Worm (Caenorhabditis elegans) whole organism, L4 larva: ENCODE results near the gene cyk-1.
A peak's percentile ranks its signal among the peaks of the same experiment; 100 is the strongest.

ENCODE experiments used
- F10B5.3 ChIP-seq: sonication (generic microtip); optimal IDR thresholded peaks from 2 replicates; lab custom pipeline; 2016; ENCODE audit warnings: mild to moderate bottlenecking, missing genetic modification characterization, missing compliant biosample characterization
- F26F4.8 ChIP-seq: fragments of 200-800 bp; sonication (Bioruptor generic); conservative IDR thresholded peaks from 2 replicates; pipeline ENCODE4 v1.3.6; 2022; ENCODE audit warnings: missing genetic modification characterization, missing compliant biosample characterization
- F37D6.2 ChIP-seq: sonication (generic microtip); optimal IDR thresholded peaks from 2 replicates; lab custom pipeline; 2016; ENCODE audit warnings: mild to moderate bottlenecking, missing genetic modification characterization, missing compliant biosample characterization
- F44E2.7 ChIP-seq: fragments of 200-800 bp; sonication (Bioruptor generic); IDR thresholded peaks from 2 replicates; pipeline ENCODE4 v2.1.2; 2022; ENCODE audit warnings: missing genetic modification characterization, missing compliant biosample characterization
- R02D3.7 ChIP-seq: fragments of 150-350 bp; sonication (generic microtip); optimal IDR thresholded peaks from 3 replicates; lab custom pipeline; 2014; ENCODE audit warnings: missing biosample characterization, missing genetic modification characterization
- Y75B8A.6 ChIP-seq: fragments of 200-800 bp; sonication (Bioruptor generic); IDR thresholded peaks from 2 replicates; pipeline ENCODE4 v1.3.6; 2022; ENCODE audit warnings: missing genetic modification reagents, missing genetic modification characterization, missing compliant biosample characterization
- aha-1 ChIP-seq: fragments of 150-350 bp; peaks from one replicate; lab custom pipeline; 2014; ENCODE audit warnings: missing biosample characterization, missing genetic modification characterization
- ama-1 ChIP-seq: fragments of 150-350 bp; optimal IDR thresholded peaks from 2 replicates; lab custom pipeline; 2014; ENCODE audit warnings: inconsistent platforms, mixed read lengths
- arid-1 ChIP-seq: fragments of 200-800 bp; sonication (Bioruptor generic); conservative IDR thresholded peaks from 2 replicates; pipeline ENCODE4 v1.3.6; 2022; ENCODE audit warnings: missing genetic modification reagents, missing genetic modification characterization, missing compliant biosample characterization
- attf-4 ChIP-seq: sonication (generic microtip); optimal IDR thresholded peaks from 3 replicates; lab custom pipeline; 2017; ENCODE audit warnings: missing biosample characterization, missing genetic modification characterization
- ceh-32 ChIP-seq: sonication (generic microtip); optimal IDR thresholded peaks from 2 replicates; lab custom pipeline; 2016; ENCODE audit warnings: mild to moderate bottlenecking, missing genetic modification characterization, missing compliant biosample characterization; ENCODE audit not compliant: poor library complexity
- ceh-62 ChIP-seq: sonication (generic microtip); optimal IDR thresholded peaks from 2 replicates; lab custom pipeline; 2017; ENCODE audit warnings: missing biosample characterization, missing genetic modification characterization
- ceh-82 ChIP-seq: sonication (generic microtip); optimal IDR thresholded peaks from 2 replicates; lab custom pipeline; 2017; ENCODE audit warnings: missing biosample characterization, missing genetic modification characterization
- daf-12 ChIP-seq: fragments of 150-350 bp; optimal IDR thresholded peaks from 2 replicates; lab custom pipeline; 2014; ENCODE audit warnings: missing biosample characterization, missing genetic modification reagents, missing genetic modification characterization
- daf-19 ChIP-seq: fragments of 200-800 bp; sonication (Bioruptor generic); conservative IDR thresholded peaks from 2 replicates; pipeline ENCODE4 v1.3.6; 2022; ENCODE audit warnings: missing genetic modification characterization, missing compliant biosample characterization
- daf-8 ChIP-seq: fragments of 200-800 bp; sonication (Bioruptor generic); IDR thresholded peaks from 2 replicates; pipeline ENCODE4 v1.3.6; 2022; ENCODE audit warnings: missing genetic modification characterization, missing compliant biosample characterization
- dmd-9 ChIP-seq: fragments of 200-800 bp; sonication (Bioruptor generic); IDR thresholded peaks from 2 replicates; pipeline ENCODE4 v1.3.6; 2022; ENCODE audit warnings: missing genetic modification reagents, missing genetic modification characterization, missing compliant biosample characterization
- dpl-1 ChIP-seq: fragments of 150-350 bp; optimal IDR thresholded peaks from 2 replicates; lab custom pipeline; 2014; ENCODE audit warnings: missing biosample characterization, missing genetic modification reagents, missing genetic modification characterization
- dve-1 ChIP-seq: sonication (generic microtip); optimal IDR thresholded peaks from 2 replicates; lab custom pipeline; 2017; ENCODE audit warnings: antibody characterized with exemption, mild to moderate bottlenecking, missing genetic modification characterization, missing compliant biosample characterization; ENCODE audit not compliant: insufficient read depth
- egl-43 ChIP-seq: fragments of 200-800 bp; sonication (Bioruptor generic); IDR thresholded peaks from 2 replicates; pipeline ENCODE4 v1.3.6; 2022; ENCODE audit warnings: missing genetic modification reagents, missing genetic modification characterization, missing compliant biosample characterization
- fkh-10 ChIP-seq: fragments of 150-350 bp; optimal IDR thresholded peaks from 2 replicates; lab custom pipeline; 2014; ENCODE audit warnings: missing biosample characterization, missing genetic modification reagents, missing genetic modification characterization
- gei-8 ChIP-seq: fragments of 200-800 bp; sonication (Bioruptor generic); optimal IDR thresholded peaks from 2 replicates; lab custom pipeline; 2018; ENCODE audit warnings: mild to moderate bottlenecking, missing genetic modification characterization, missing compliant biosample characterization
- hlh-11 ChIP-seq: fragments of 200-800 bp; sonication (Bioruptor generic); optimal IDR thresholded peaks from 2 replicates; lab custom pipeline; 2018; ENCODE audit warnings: mild to moderate bottlenecking, missing genetic modification characterization, missing compliant biosample characterization
- jun-1 ChIP-seq: fragments of 150-350 bp; optimal IDR thresholded peaks from 2 replicates; lab custom pipeline; 2014; ENCODE audit warnings: missing biosample characterization, missing genetic modification reagents, missing genetic modification characterization
- lin-13 ChIP-seq: fragments of 150-350 bp; optimal IDR thresholded peaks from 2 replicates; lab custom pipeline; 2014; ENCODE audit warnings: missing biosample characterization, missing genetic modification reagents, missing genetic modification characterization
- lin-15B ChIP-seq: fragments of 150-350 bp; sonication (generic microtip); optimal IDR thresholded peaks from 3 replicates; lab custom pipeline; 2014; ENCODE audit warnings: missing biosample characterization, missing genetic modification characterization
- lin-38 ChIP-seq: fragments of 200-800 bp; sonication (Bioruptor generic); IDR thresholded peaks from 2 replicates; pipeline ENCODE4 v1.3.6; 2022; ENCODE audit warnings: missing genetic modification reagents, missing genetic modification characterization, missing compliant biosample characterization
- madf-9 ChIP-seq: fragments of 200-800 bp; sonication (Bioruptor generic); conservative IDR thresholded peaks from 2 replicates; pipeline ENCODE4 v1.3.6; 2022; ENCODE audit warnings: missing genetic modification reagents, missing genetic modification characterization, missing compliant biosample characterization
- mdt-29 ChIP-seq: fragments of 200-800 bp; sonication (Bioruptor generic); IDR thresholded peaks from 2 replicates; pipeline ENCODE4 v1.3.6; 2022; ENCODE audit warnings: missing genetic modification reagents, missing genetic modification characterization, missing compliant biosample characterization
- mep-1 ChIP-seq: fragments of 150-350 bp; sonication (generic microtip); optimal IDR thresholded peaks from 3 replicates; lab custom pipeline; 2014; ENCODE audit warnings: missing biosample characterization, missing genetic modification characterization
- mes-2 ChIP-seq: sonication (generic microtip); optimal IDR thresholded peaks from 2 replicates; lab custom pipeline; 2016; ENCODE audit warnings: missing genotype, mild to moderate bottlenecking, missing genetic modification characterization, missing compliant biosample characterization; ENCODE audit not compliant: poor library complexity, severe bottlenecking
- mxl-2 ChIP-seq: fragments of 200-800 bp; sonication (Bioruptor generic); conservative IDR thresholded peaks from 2 replicates; pipeline ENCODE4 v1.3.6; 2022; ENCODE audit warnings: missing genetic modification reagents, missing genetic modification characterization, missing compliant biosample characterization
- mxl-3 ChIP-seq: fragments of 200-800 bp; sonication (Bioruptor generic); optimal IDR thresholded peaks from 2 replicates; lab custom pipeline; 2018; ENCODE audit warnings: mild to moderate bottlenecking, missing genetic modification characterization, missing compliant biosample characterization
- nhr-102 ChIP-seq: sonication (generic microtip); optimal IDR thresholded peaks from 2 replicates; lab custom pipeline; 2016; ENCODE audit warnings: mild to moderate bottlenecking, missing genetic modification characterization, moderate library complexity, missing compliant biosample characterization
- nhr-28 ChIP-seq: fragments of 150-350 bp; optimal IDR thresholded peaks from 2 replicates; lab custom pipeline; 2014; ENCODE audit warnings: missing biosample characterization, missing genetic modification characterization
- nhr-41 ChIP-seq: fragments of 200-800 bp; sonication (Bioruptor generic); IDR thresholded peaks from 2 replicates; pipeline ENCODE4 v1.3.6; 2022; ENCODE audit warnings: missing genetic modification reagents, missing genetic modification characterization, missing compliant biosample characterization
- nhr-6 ChIP-seq: fragments of 150-350 bp; optimal IDR thresholded peaks from 2 replicates; lab custom pipeline; 2014; ENCODE audit warnings: missing biosample characterization, missing genetic modification characterization
- nhr-77 ChIP-seq: fragments of 150-350 bp; optimal IDR thresholded peaks from 2 replicates; lab custom pipeline; 2014; ENCODE audit warnings: missing biosample characterization, missing genetic modification characterization
- pha-4 ChIP-seq, 2 experiments: fragments of 150-350 bp in 1 of 2; fragments of 200-800 bp in 1 of 2; sonication (Bioruptor generic) in 1 of 2; IDR thresholded peaks in 1 of 2; optimal IDR thresholded peaks in 1 of 2; 2 replicates each; pipeline versions ENCODE4 v1.3.6 to Lab custom; 2014 to 2022; ENCODE audit warnings: missing genetic modification characterization in 2 of 2, missing genetic modification reagents in 2 of 2, missing biosample characterization in 1 of 2, missing compliant biosample characterization in 1 of 2
- rbr-2 ChIP-seq: sonication (generic microtip); optimal IDR thresholded peaks from 2 replicates; lab custom pipeline; 2016; ENCODE audit warnings: missing genotype, missing genetic modification characterization, missing compliant biosample characterization
- sdz-12 ChIP-seq: fragments of 200-800 bp; sonication (Bioruptor generic); optimal IDR thresholded peaks from 2 replicates; lab custom pipeline; 2018; ENCODE audit warnings: mild to moderate bottlenecking, missing genetic modification characterization, missing compliant biosample characterization
- set-16 ChIP-seq: fragments of 200-800 bp; sonication (Bioruptor generic); IDR thresholded peaks from 2 replicates; pipeline ENCODE4 v1.3.6; 2022; ENCODE audit warnings: missing genetic modification reagents, missing genetic modification characterization, missing compliant biosample characterization
- snpc-4 ChIP-seq: fragments of 150-350 bp; optimal IDR thresholded peaks from 2 replicates; lab custom pipeline; 2014; ENCODE audit warnings: missing biosample characterization, missing genetic modification characterization
- spr-1 ChIP-seq: sonication (generic microtip); optimal IDR thresholded peaks from 2 replicates; lab custom pipeline; 2016; ENCODE audit warnings: mild to moderate bottlenecking, missing genetic modification characterization, missing compliant biosample characterization
- tag-97 ChIP-seq: fragments of 200-800 bp; sonication (Bioruptor generic); IDR thresholded peaks from 2 replicates; pipeline ENCODE4 v1.3.6; 2022; ENCODE audit warnings: missing genetic modification characterization, missing compliant biosample characterization
- zag-1 ChIP-seq: fragments of 150-350 bp; optimal IDR thresholded peaks from 2 replicates; lab custom pipeline; 2014; ENCODE audit warnings: missing biosample characterization, missing genetic modification characterization
- zfp-3 ChIP-seq: fragments of 200-800 bp; sonication (Bioruptor generic); conservative IDR thresholded peaks from 2 replicates; pipeline ENCODE4 v1.3.6; 2022; ENCODE audit warnings: missing genetic modification reagents, missing genetic modification characterization, missing compliant biosample characterization

The cyk-1 gene

ce11 chrIII:7030044-7030804, 1.2 kb upstream of the cyk-1 start (continued):
- TF ChIP-seq aha-1 (tag; lab: Kevin White, UChicago) (peak; percentile 48), daf-19 (GFP tag; lab: Robert Waterston, UW) (no peak), dve-1 (tag; lab: Kevin White, UChicago) (peak; percentile 2), nhr-6 (no peak), nhr-77 (tag; lab: Kevin White, UChicago) (no peak), spr-1 (tag; lab: Kevin White, UChicago) (peak; percentile 23), F44E2.7 (no peak), zfp-3 (no peak), mxl-3 (GFP tag; lab: Kevin White, UChicago) (no peak), mdt-29 (GFP tag; lab: Robert Waterston, UW) (no peak), nhr-41 (GFP tag; lab: Robert Waterston, UW) (no peak), ama-1 (no peak), hlh-11 (tag; lab: Kevin White, UChicago) (peak; percentile 22), F26F4.8 (GFP tag; lab: Robert Waterston, UW) (no peak), daf-12 (tag; lab: Kevin White, UChicago) (no peak), dmd-9 (no peak), nhr-102 (tag; lab: Kevin White, UChicago) (no peak), F37D6.2 (tag; lab: Kevin White, UChicago) (peak; percentile 12), ceh-32 (tag; lab: Kevin White, UChicago) (no peak), F10B5.3 (tag; lab: Kevin White, UChicago) (no peak)

DNA sequence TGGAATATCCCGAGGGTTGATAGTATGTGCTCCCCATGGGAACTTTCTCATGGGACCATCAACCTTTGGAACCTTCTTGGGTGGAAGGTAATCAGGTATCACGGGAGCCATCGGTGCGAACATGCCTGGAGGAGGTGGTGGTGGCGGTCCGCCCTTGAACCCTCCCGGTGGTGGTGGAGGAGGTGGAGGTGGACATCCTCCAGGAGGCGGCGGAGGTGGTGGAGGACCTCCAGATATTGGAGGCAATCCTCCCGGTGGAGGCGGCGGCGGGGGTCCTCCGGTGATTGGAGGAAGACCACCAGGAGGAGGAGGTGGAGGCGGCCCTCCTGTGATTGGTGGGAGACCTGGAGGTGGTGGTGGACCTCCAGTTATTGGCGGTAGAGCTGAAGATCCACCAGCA, 3.2 kb downstream of the cyk-1 start:
- no peak for TF ChIP-seq lin-13 (GFP tag; lab: Kevin White, UChicago)
- no peak for TF ChIP-seq ceh-62 (tag; lab: Kevin White, UChicago)
- no peak for TF ChIP-seq zag-1 (tag; lab: Kevin White, UChicago)
- peak; percentile 55; the same call in 1 of the 2 replicates for TF ChIP-seq mxl-2
- TF ChIP-seq set-16 = peak; percentile 98
- TF ChIP-seq mes-2 (tag; lab: Kevin White, UChicago) = no peak
- no peak for TF ChIP-seq F26F4.8 (GFP tag; lab: Robert Waterston, UW)
- 0 out of 2 replicates have a peak, but pooled peaks have one; percentile 37 for TF ChIP-seq egl-43 (GFP tag; lab: Robert Waterston, UW)
- TF ChIP-seq ama-1 = no peak
- TF ChIP-seq lin-38 = no peak
- no peak for TF ChIP-seq Y75B8A.6 (GFP tag; lab: Robert Waterston, UW)
- TF ChIP-seq pha-4 (GFP tag; IDR thresholded peaks at IDR 0.05; lab: Robert Waterston, UW) = peak; percentile 66; the same call in 1 of the 2 replicates
- no peak for TF ChIP-seq pha-4 (tag; optimal IDR thresholded peaks at IDR 0.05; lab: Kevin White, UChicago)
- TF ChIP-seq nhr-6 = no peak
- TF ChIP-seq rbr-2 (tag; lab: Kevin White, UChicago) = no peak
- TF ChIP-seq, all 104 proteins: peak for 4

DNA sequence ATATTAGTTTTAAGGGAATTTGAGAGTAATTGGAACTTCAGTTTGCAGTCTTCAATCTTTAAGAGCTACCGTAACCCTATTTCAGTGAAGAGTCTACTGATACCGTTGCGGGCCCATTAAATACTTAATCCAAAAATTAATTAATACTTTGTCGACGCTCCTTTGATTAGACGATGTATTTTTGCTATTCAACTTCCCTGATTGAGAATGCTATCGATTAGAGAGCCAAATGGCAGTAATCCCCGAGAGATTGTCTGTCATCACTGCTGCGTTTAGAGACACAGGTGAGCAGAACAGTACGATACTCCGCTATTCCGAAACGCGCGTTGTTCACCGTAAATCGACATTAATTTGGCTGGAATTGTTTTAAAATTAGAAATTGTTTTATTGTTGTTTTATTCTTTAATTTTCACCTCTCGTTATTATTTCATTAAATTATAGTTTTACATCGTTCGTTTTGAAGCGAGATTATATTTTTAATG, 7.8 kb downstream of the cyk-1 start, which contains the start of gene rfl-1:
TSS of gene rfl-1 (plus strand) at position 51 of the 482 bp plus-strand sequence.
- TF ChIP-seq jun-1 (tag; lab: Kevin White, UChicago) (no peak), nhr-6 (no peak), sdz-12 (GFP tag; lab: Kevin White, UChicago) (no peak), nhr-28 (tag; lab: Kevin White, UChicago) (no peak), aha-1 (tag; lab: Kevin White, UChicago) (no peak), snpc-4 (no peak), arid-1 (GFP tag; lab: Robert Waterston, UW) (no peak), fkh-10 (GFP tag; lab: Kevin White, UChicago) (no peak), mep-1 (tag; lab: Kevin White, UChicago) (peak; percentile 19), gei-8 (GFP tag; lab: Kevin White, UChicago) (no peak), ama-1 (no peak), dpl-1 (peak; percentile 67), ceh-82 (tag; lab: Kevin White, UChicago) (no peak), R02D3.7 (tag; lab: Kevin White, UChicago) (peak; percentile 67), tag-97 (GFP tag; lab: Robert Waterston, UW) (no peak), set-16 (no peak), daf-8 (GFP tag; lab: Robert Waterston, UW) (no peak), attf-4 (tag; lab: Kevin White, UChicago) (no peak), madf-9 (GFP tag; lab: Robert Waterston, UW) (no peak), lin-15B (no peak), Y75B8A.6 (GFP tag; lab: Robert Waterston, UW) (no peak)
